Worm (Caenorhabditis elegans): ENCODE results near the gene cec-4.

cec-4 gene

ce11 chrIV:7611396-7611795, 35.9 kb downstream of the cec-4 start:
- TF ChIP-seq zfh-2 (GFP tag; conservative IDR thresholded peaks at IDR 0.05) (peak; percentile 32; the same call in 1 of the 2 replicates), C17E4.6 (GFP tag; IDR thresholded peaks at IDR 0.05) (no peak)

DNA sequence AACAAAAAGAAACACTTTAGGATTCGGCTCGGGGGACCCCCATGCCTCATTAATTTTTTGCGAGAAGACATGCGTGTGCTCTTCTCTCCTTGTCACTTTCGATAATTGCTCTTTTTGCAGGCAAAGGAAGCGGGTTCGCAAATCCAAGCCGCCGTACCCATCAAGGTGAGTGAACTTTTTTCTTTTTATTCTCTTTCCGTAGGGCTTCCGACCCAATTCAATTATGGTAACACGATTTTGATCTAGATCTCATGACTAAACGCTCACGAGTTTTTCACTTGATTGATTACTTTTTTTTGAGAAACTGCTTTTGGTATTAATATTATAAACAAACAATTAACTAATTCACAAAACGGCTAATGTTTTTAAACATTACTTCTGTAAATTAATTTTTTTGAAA, 37.0 kb downstream of the cec-4 start:
- TF ChIP-seq egl-44 (GFP tag; IDR thresholded peaks at IDR 0.05) (no peak), dox-1 (GFP tag; IDR thresholded peaks at IDR 0.05) (no peak), F49E8.2 (tag; optimal IDR thresholded peaks at IDR 0.05; ENCODE audit: insufficient read depth) (no peak), ztf-26 (tag; optimal IDR thresholded peaks at IDR 0.05) (no peak), F10E7.11 (tag; optimal IDR thresholded peaks at IDR 0.05) (no peak), lin-40 (tag; optimal IDR thresholded peaks at IDR 0.05) (no peak)

ce11 chrIV:7619261-7619660, 43.7 kb downstream of the cec-4 start:
- 0 out of 2 replicates have a peak, but pooled peaks have one; percentile 13 for TF ChIP-seq K11D2.4 (GFP tag; IDR thresholded peaks at IDR 0.05)
- no peak for TF ChIP-seq somi-1 (GFP tag; optimal IDR thresholded peaks at IDR 0.05)
- TF ChIP-seq hmg-1.2 (GFP tag; IDR thresholded peaks at IDR 0.05), result peak; percentile 35; the same call in 1 of the 2 replicates
- no peak for TF ChIP-seq sptf-2 (GFP tag; optimal IDR thresholded peaks at IDR 0.05)
- TF ChIP-seq let-526 (GFP tag; IDR thresholded peaks at IDR 0.05), result no peak
- TF ChIP-seq snpc-1.1 (tag; optimal IDR thresholded peaks at IDR 0.05; ENCODE audit: insufficient read depth), result no peak
- peak; percentile 33; the same call in 1 of the 2 replicates for TF ChIP-seq mcd-1 (GFP tag; IDR thresholded peaks at IDR 0.05)
- no peak for TF ChIP-seq T26A5.8 (tag; optimal IDR thresholded peaks at IDR 0.05)
- TF ChIP-seq D2030.7 (GFP tag; IDR thresholded peaks at IDR 0.05), result no peak
- peak; percentile 76; the same call in 1 of the 2 replicates for TF ChIP-seq egrh-3 (GFP tag; IDR thresholded peaks at IDR 0.05)
- no peak for TF ChIP-seq F22D6.2 (tag; optimal IDR thresholded peaks at IDR 0.05)
- TF ChIP-seq K12H6.12 (tag; optimal IDR thresholded peaks at IDR 0.05), result peak; percentile 3
- TF ChIP-seq zfh-2 (GFP tag; conservative IDR thresholded peaks at IDR 0.05), result peak; percentile 95
- TF ChIP-seq ceh-27 (GFP tag; optimal IDR thresholded peaks at IDR 0.05), result peak; percentile 24

DNA sequence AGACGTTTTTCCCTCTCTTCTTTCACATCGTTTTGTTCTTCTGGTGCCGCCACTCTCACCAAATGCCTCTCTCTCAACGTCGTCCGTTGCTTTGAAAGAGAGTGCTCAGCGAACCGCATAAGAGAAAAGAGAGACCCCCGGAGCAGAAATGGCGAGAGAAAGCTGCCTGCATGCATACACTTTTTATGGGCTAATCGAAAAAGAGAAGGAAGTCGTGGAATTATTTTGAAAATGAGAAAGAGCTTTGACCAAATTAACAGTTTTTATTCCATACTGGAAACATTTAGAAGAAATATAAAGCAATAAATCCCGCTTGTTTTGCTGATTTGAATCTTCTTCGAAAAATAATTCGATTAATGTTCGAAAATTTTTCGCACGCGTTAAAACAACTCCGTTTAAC, 44.9 kb downstream of the cec-4 start:
- no peak for TF ChIP-seq somi-1 (GFP tag; optimal IDR thresholded peaks at IDR 0.05)
- TF ChIP-seq rpc-1 (optimal IDR thresholded peaks at IDR 0.05), result no peak
- no peak for TF ChIP-seq rpc-1 (tag; optimal IDR thresholded peaks at IDR 0.05)
- no peak for TF ChIP-seq egrh-3 (GFP tag; IDR thresholded peaks at IDR 0.05)
- no peak for TF ChIP-seq K11D2.4 (GFP tag; IDR thresholded peaks at IDR 0.05)
- no peak for TF ChIP-seq pbrm-1 (GFP tag; IDR thresholded peaks at IDR 0.05)
- no peak for TF ChIP-seq efl-1 (GFP tag; optimal IDR thresholded peaks at IDR 0.05)
- no peak for TF ChIP-seq aptf-3 (GFP tag; IDR thresholded peaks at IDR 0.05)
- no peak for TF ChIP-seq chd-7 (tag; optimal IDR thresholded peaks at IDR 0.05)
- TF ChIP-seq F37B4.10 (GFP tag; IDR thresholded peaks at IDR 0.05), result no peak
- no peak for TF ChIP-seq lir-1 (GFP tag; conservative IDR thresholded peaks at IDR 0.05)
- no peak for TF ChIP-seq ztf-22 (GFP tag; optimal IDR thresholded peaks at IDR 0.05)
- no peak for TF ChIP-seq F33H1.4 (GFP tag; IDR thresholded peaks at IDR 0.05)
- no peak for TF ChIP-seq madf-10 (tag; optimal IDR thresholded peaks at IDR 0.05)
- TF ChIP-seq madf-3 (GFP tag; IDR thresholded peaks at IDR 0.05), result no peak
- TF ChIP-seq B0336.3 (GFP tag; IDR thresholded peaks at IDR 0.05), result no peak

ce11 chrIV:7623078-7623477, 47.6 kb downstream of the cec-4 start:
- TF ChIP-seq lsy-27 (tag; optimal IDR thresholded peaks at IDR 0.05; ENCODE audit: borderline replicate concordance, insufficient read depth) (no peak), dpl-1 (GFP tag; optimal IDR thresholded peaks at IDR 0.05) (no peak), sea-2 (GFP tag; IDR thresholded peaks at IDR 0.05) (no peak), ztf-6 (GFP tag; IDR thresholded peaks at IDR 0.05) (no peak), rec-8 (tag; optimal IDR thresholded peaks at IDR 0.05) (no peak), F22D6.2 (tag; optimal IDR thresholded peaks at IDR 0.05) (no peak), lsl-1 (GFP tag; optimal IDR thresholded peaks at IDR 0.05) (no peak), efl-1 (GFP tag; optimal IDR thresholded peaks at IDR 0.05) (no peak), chd-7 (tag; optimal IDR thresholded peaks at IDR 0.05) (no peak), ceh-27 (GFP tag; optimal IDR thresholded peaks at IDR 0.05) (no peak), nfya-2 (GFP tag; IDR thresholded peaks at IDR 0.05) (no peak), egl-18 (GFP tag; IDR thresholded peaks at IDR 0.05) (no peak), ceh-100 (GFP tag; IDR thresholded peaks at IDR 0.05) (no peak), athp-1 (tag; optimal IDR thresholded peaks at IDR 0.05) (no peak)
